Worm (Caenorhabditis elegans): Measurements from ENCODE around the gene rpl-10.

- no peak for TF ChIP-seq sptf-1 (tag; optimal IDR thresholded peaks at IDR 0.05)
- TF ChIP-seq nhr-28 (tag; optimal IDR thresholded peaks at IDR 0.05) = no peak
- no peak for TF ChIP-seq lsy-2 (tag; optimal IDR thresholded peaks at IDR 0.05)
- no peak for TF ChIP-seq zip-8 (tag; optimal IDR thresholded peaks at IDR 0.05)
- no peak for TF ChIP-seq unc-39 (tag; optimal IDR thresholded peaks at IDR 0.05)
- no peak for TF ChIP-seq snpc-4 (tag; optimal IDR thresholded peaks at IDR 0.05)
Measured at ce11 chrII:8173449-8173848, 29.8 kb downstream of the rpl-10 start, which contains the start of the genes decr-1.3 and T05C12.1.

Measured in whole organism, mixed stage, embryonic.